Fruit fly (Drosophila melanogaster) whole organism: ENCODE results near the gene robl62A.

Experiments
- CG8478 ChIP-seq: fragments of >200 bp; optimal IDR thresholded peaks from 2 replicates; lab custom pipeline; 2018; ENCODE audit warnings: inconsistent platforms
- EcR ChIP-seq, 2 experiments: fragments of >200 bp; optimal IDR thresholded peaks; 2 replicates each; lab custom pipeline; 2017; ENCODE audit warnings: missing biosample characterization in 2 of 2, missing genetic modification characterization in 2 of 2, missing genetic modification reagents in 2 of 2
- pan ChIP-seq: fragments of >200 bp; optimal IDR thresholded peaks from 2 replicates; lab custom pipeline; 2017
- psq ChIP-seq: fragments of >200 bp; optimal IDR thresholded peaks from 2 replicates; lab custom pipeline; 2017
- usp ChIP-seq: fragments of >200 bp; optimal IDR thresholded peaks from 2 replicates; lab custom pipeline; 2017; ENCODE audit warnings: missing biosample characterization, missing genetic modification characterization, mixed read lengths

- no peak for TF ChIP-seq psq
- no peak for TF ChIP-seq pan (lab: Kevin White, UChicago)
- no peak for TF ChIP-seq CG8478
- TF ChIP-seq usp, result no peak
- no peak for TF ChIP-seq EcR (GFP tag; optimal IDR thresholded peaks at IDR 0.05; lab: Kevin White, UChicago)
Measured at dm6 chr3L:1463547-1463946, 13.9 kb upstream of the robl62A start, which contains the start of gene rho.
